Worm (Caenorhabditis elegans) whole organism, L2 larva: ENCODE measurements around the gene pars-1.

Experiments used
- C34F6.9 ChIP-seq: fragments of 150-350 bp; optimal IDR thresholded peaks from 2 replicates; lab custom pipeline; 2014; ENCODE audit warnings: missing biosample characterization, missing genetic modification characterization
- F13H6.1 ChIP-seq: sonication (generic microtip); optimal IDR thresholded peaks from 2 replicates; lab custom pipeline; 2016; ENCODE audit warnings: missing genetic modification characterization, missing compliant biosample characterization
- R02D3.7 ChIP-seq: fragments of 150-350 bp; optimal IDR thresholded peaks from 2 replicates; lab custom pipeline; 2014; ENCODE audit warnings: missing biosample characterization, missing genetic modification characterization
- Y55F3AM.14 ChIP-seq: fragments of 200-800 bp; sonication (Bioruptor generic); optimal IDR thresholded peaks from 2 replicates; lab custom pipeline; 2018; ENCODE audit warnings: mild to moderate bottlenecking, missing genetic modification characterization, missing compliant biosample characterization
- ZK546.5 ChIP-seq: sonication (generic microtip); optimal IDR thresholded peaks from 2 replicates; lab custom pipeline; 2017; ENCODE audit warnings: missing biosample characterization, missing genetic modification characterization
- alr-1 ChIP-seq: fragments of 150-350 bp; optimal IDR thresholded peaks from 2 replicates; lab custom pipeline; 2014; ENCODE audit warnings: missing biosample characterization, missing genetic modification characterization
- aly-2 ChIP-seq: fragments of 150-350 bp; optimal IDR thresholded peaks from 2 replicates; lab custom pipeline; 2014; ENCODE audit warnings: missing biosample characterization, missing genetic modification characterization
- ama-1 ChIP-seq: fragments of 150-350 bp; optimal IDR thresholded peaks from 2 replicates; lab custom pipeline; 2018; ENCODE audit warnings: inconsistent platforms
- blmp-1 ChIP-seq: sonication (generic microtip); optimal IDR thresholded peaks from 2 replicates; lab custom pipeline; 2017; ENCODE audit warnings: missing genetic modification characterization, mild to moderate bottlenecking, missing compliant biosample characterization, antibody characterized with exemption, moderate library complexity; ENCODE audit not compliant: insufficient read depth
- ceh-16 ChIP-seq: fragments of 150-350 bp; optimal IDR thresholded peaks from 2 replicates; lab custom pipeline; 2014; ENCODE audit warnings: missing biosample characterization, missing genetic modification characterization
- ceh-82 ChIP-seq: fragments of 150-350 bp; optimal IDR thresholded peaks from 2 replicates; lab custom pipeline; 2014; ENCODE audit warnings: missing biosample characterization, missing genetic modification characterization
- crh-2 ChIP-seq: sonication (generic microtip); optimal IDR thresholded peaks from 2 replicates; lab custom pipeline; 2017; ENCODE audit warnings: missing biosample characterization, missing genetic modification characterization
- dmd-4 ChIP-seq: sonication (generic microtip); optimal IDR thresholded peaks from 2 replicates; lab custom pipeline; 2017; ENCODE audit warnings: missing biosample characterization, missing genetic modification characterization
- egl-27 ChIP-seq: sonication (generic microtip); optimal IDR thresholded peaks from 3 replicates; lab custom pipeline; 2017; ENCODE audit warnings: missing biosample characterization, missing genetic modification reagents, missing genetic modification characterization
- elt-1 ChIP-seq: fragments of 150-350 bp; optimal IDR thresholded peaks from 2 replicates; lab custom pipeline; 2014; ENCODE audit warnings: missing biosample characterization, missing genetic modification characterization
- elt-3 ChIP-seq: sonication (generic microtip); optimal IDR thresholded peaks from 2 replicates; lab custom pipeline; 2017; ENCODE audit warnings: missing biosample characterization, missing genetic modification characterization
- fos-1 ChIP-seq: fragments of 150-350 bp; optimal IDR thresholded peaks from 2 replicates; lab custom pipeline; 2014; ENCODE audit warnings: missing biosample characterization, missing genetic modification characterization
- gmeb-1 ChIP-seq: fragments of 150-350 bp; optimal IDR thresholded peaks from 2 replicates; lab custom pipeline; 2014; ENCODE audit warnings: missing biosample characterization, missing genetic modification characterization
- lin-11 ChIP-seq: fragments of 150-350 bp; sonication (generic microtip); optimal IDR thresholded peaks from 2 replicates; lab custom pipeline; 2014; ENCODE audit warnings: missing biosample characterization, missing genetic modification characterization, inconsistent platforms, mixed read lengths
- lin-13 ChIP-seq: fragments of 150-350 bp; optimal IDR thresholded peaks from 2 replicates; lab custom pipeline; 2014; ENCODE audit warnings: missing biosample characterization, missing genetic modification reagents, missing genetic modification characterization
- lin-39 ChIP-seq: fragments of 150-350 bp; optimal IDR thresholded peaks from 2 replicates; lab custom pipeline; 2014; ENCODE audit warnings: missing biosample characterization, missing genetic modification reagents, missing genetic modification characterization
- lsy-2 ChIP-seq, 2 experiments: fragments of 150-350 bp in 1 of 2; sonication (generic microtip) in 1 of 2; optimal IDR thresholded peaks; 2 replicates each; lab custom pipeline; 2014 to 2017; ENCODE audit warnings: missing biosample characterization in 2 of 2, missing genetic modification characterization in 2 of 2
- mab-5 ChIP-seq: fragments of 150-350 bp; optimal IDR thresholded peaks from 2 replicates; lab custom pipeline; 2014; ENCODE audit warnings: missing biosample characterization, missing genetic modification characterization
- mbf-1 ChIP-seq: sonication (generic microtip); optimal IDR thresholded peaks from 2 replicates; lab custom pipeline; 2017; ENCODE audit warnings: missing biosample characterization, missing genetic modification characterization
- mdl-1 ChIP-seq, 2 experiments: fragments of 150-350 bp in 1 of 2; sonication (generic microtip) in 1 of 2; optimal IDR thresholded peaks; 2 replicates each; lab custom pipeline; 2017; ENCODE audit warnings: missing biosample characterization in 2 of 2, missing genetic modification characterization in 2 of 2
- nhr-10 ChIP-seq: sonication (generic microtip); optimal IDR thresholded peaks from 2 replicates; lab custom pipeline; 2017; ENCODE audit warnings: missing biosample characterization, missing genetic modification characterization
- nhr-11 ChIP-seq: fragments of 150-350 bp; optimal IDR thresholded peaks from 2 replicates; lab custom pipeline; 2014; ENCODE audit warnings: missing biosample characterization, missing genetic modification characterization
- nhr-12 ChIP-seq: fragments of 150-350 bp; optimal IDR thresholded peaks from 2 replicates; lab custom pipeline; 2014; ENCODE audit warnings: missing biosample characterization, missing genetic modification characterization
- nhr-129 ChIP-seq: fragments of 150-350 bp; optimal IDR thresholded peaks from 2 replicates; lab custom pipeline; 2014; ENCODE audit warnings: missing biosample characterization, missing genetic modification characterization
- nhr-21 ChIP-seq: fragments of 150-350 bp; optimal IDR thresholded peaks from 2 replicates; lab custom pipeline; 2014; ENCODE audit warnings: missing biosample characterization, missing genetic modification characterization
- nhr-23 ChIP-seq: fragments of 150-350 bp; optimal IDR thresholded peaks from 2 replicates; lab custom pipeline; 2014; ENCODE audit warnings: missing biosample characterization, missing genetic modification reagents, missing genetic modification characterization
- nhr-237 ChIP-seq: fragments of 150-350 bp; optimal IDR thresholded peaks from 2 replicates; lab custom pipeline; 2014; ENCODE audit warnings: missing biosample characterization, missing genetic modification characterization
- nhr-25 ChIP-seq: fragments of 150-350 bp; sonication (generic microtip); optimal IDR thresholded peaks from 3 replicates; lab custom pipeline; 2014; ENCODE audit warnings: missing biosample characterization, missing genetic modification characterization
- nhr-6 ChIP-seq: fragments of 150-350 bp; optimal IDR thresholded peaks from 2 replicates; lab custom pipeline; 2014; ENCODE audit warnings: missing biosample characterization, missing genetic modification characterization
- nhr-77 ChIP-seq: fragments of 150-350 bp; optimal IDR thresholded peaks from 2 replicates; lab custom pipeline; 2014; ENCODE audit warnings: missing biosample characterization, missing genetic modification characterization
- peb-1 ChIP-seq: fragments of 150-350 bp; optimal IDR thresholded peaks from 2 replicates; lab custom pipeline; 2014; ENCODE audit warnings: missing biosample characterization, missing genetic modification characterization
- sem-4 ChIP-seq: fragments of 150-350 bp; optimal IDR thresholded peaks from 2 replicates; lab custom pipeline; 2014; ENCODE audit warnings: missing biosample characterization, missing genetic modification reagents, missing genetic modification characterization
- skn-1 ChIP-seq: sonication (generic microtip); optimal IDR thresholded peaks from 2 replicates; lab custom pipeline; 2017; ENCODE audit warnings: missing biosample characterization, missing genetic modification characterization
- sma-3 ChIP-seq: sonication (generic microtip); optimal IDR thresholded peaks from 2 replicates; lab custom pipeline; 2016; ENCODE audit warnings: missing genetic modification reagents, missing genetic modification characterization, missing compliant biosample characterization
- sma-9 ChIP-seq, 2 experiments: fragments of 150-350 bp in 1 of 2; sonication (generic microtip) in 1 of 2; optimal IDR thresholded peaks; 2 replicates each; lab custom pipeline; 2014 to 2016; ENCODE audit warnings: missing genetic modification characterization in 2 of 2, mild to moderate bottlenecking in 1 of 2, missing biosample characterization in 1 of 2, missing compliant biosample characterization in 1 of 2, missing genetic modification reagents in 1 of 2, moderate library complexity in 1 of 2
- snpc-4 ChIP-seq: fragments of 150-350 bp; optimal IDR thresholded peaks from 2 replicates; lab custom pipeline; 2014; ENCODE audit warnings: missing biosample characterization, missing genetic modification characterization
- unc-39 ChIP-seq: fragments of 150-350 bp; optimal IDR thresholded peaks from 2 replicates; lab custom pipeline; 2014; ENCODE audit warnings: missing biosample characterization, missing genetic modification characterization
- unc-55 ChIP-seq: fragments of 150-350 bp; sonication (generic microtip); optimal IDR thresholded peaks from 3 replicates; lab custom pipeline; 2014; ENCODE audit warnings: missing biosample characterization, missing genetic modification reagents, missing genetic modification characterization
- unc-62 ChIP-seq: fragments of 150-350 bp; optimal IDR thresholded peaks from 2 replicates; lab custom pipeline; 2014; ENCODE audit warnings: missing biosample characterization, missing genetic modification reagents, missing genetic modification characterization
- zag-1 ChIP-seq: fragments of 150-350 bp; optimal IDR thresholded peaks from 2 replicates; lab custom pipeline; 2014; ENCODE audit warnings: missing biosample characterization, missing genetic modification characterization
- ztf-1 ChIP-seq: fragments of 200-800 bp; sonication (Bioruptor generic); conservative IDR thresholded peaks from 2 replicates; pipeline ENCODE4 v1.3.6; 2022; ENCODE audit warnings: missing genetic modification characterization, missing compliant biosample characterization
- ztf-11 ChIP-seq: sonication (generic microtip); optimal IDR thresholded peaks from 2 replicates; lab custom pipeline; 2017; ENCODE audit warnings: missing biosample characterization, missing genetic modification characterization
- ztf-4 ChIP-seq: fragments of 150-350 bp; optimal IDR thresholded peaks from 2 replicates; lab custom pipeline; 2014; ENCODE audit warnings: missing biosample characterization, missing genetic modification characterization

pars-1 gene

ce11 chrIII:7238727-7239126 lies at the start of gene pars-1:
pars-1 (plus strand) TSS chrIII:7239027.
- TF ChIP-seq nhr-129 (tag; lab: Kevin White, UChicago) (peak; percentile 22), elt-1 (tag; lab: Kevin White, UChicago) (no peak)

DNA sequence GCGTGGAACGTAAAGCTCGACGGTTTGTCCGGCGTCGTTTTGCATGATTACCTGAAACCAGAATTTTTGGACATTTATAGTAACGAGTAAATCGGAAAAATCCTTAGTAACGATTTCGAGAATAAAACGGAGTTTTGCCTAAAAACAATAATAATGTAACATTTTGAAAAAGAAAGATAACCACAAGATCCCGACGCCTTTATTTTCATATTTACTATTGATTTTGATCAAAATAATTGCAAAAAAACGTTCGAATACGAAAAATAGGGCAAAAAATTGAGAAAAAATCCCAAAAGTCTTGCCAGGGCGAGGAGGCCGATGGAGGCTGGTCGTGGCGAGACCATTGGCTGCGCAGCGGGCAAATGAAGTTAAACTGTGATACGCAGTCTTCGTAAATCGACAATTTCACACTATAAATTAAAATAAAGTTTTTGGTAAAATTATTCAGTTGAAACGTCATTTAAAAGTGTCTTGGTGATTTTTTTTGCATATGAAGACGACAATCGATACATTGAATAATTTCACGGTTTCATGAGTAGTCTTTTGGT lies 49.2 kb upstream of the pars-1 start, which contains the start of gene rps-21:
TSS of gene rps-21 (minus strand) at position 51 of the 548 bp plus-strand sequence.
- TF ChIP-seq ztf-1 (GFP tag; lab: Robert Waterston, UW), result no peak
- peak; percentile 46 for TF ChIP-seq mab-5 (tag; lab: Kevin White, UChicago)
- peak; percentile 73 for TF ChIP-seq egl-27 (tag; lab: Kevin White, UChicago)
- TF ChIP-seq nhr-12 (tag; lab: Kevin White, UChicago), result no peak
- peak; percentile 44 for TF ChIP-seq nhr-6 (tag; lab: Kevin White, UChicago)
- no peak for TF ChIP-seq Y55F3AM.14 (GFP tag; lab: Kevin White, UChicago)
- TF ChIP-seq blmp-1 (tag; lab: Kevin White, UChicago), result peak; percentile 43
- peak; percentile 94 for TF ChIP-seq unc-55 (GFP tag; lab: Kevin White, UChicago)
- no peak for TF ChIP-seq lin-39
- TF ChIP-seq nhr-21 (tag; lab: Kevin White, UChicago), result peak; percentile 57
- peak in 1 of 2 experiments; percentile 17 for TF ChIP-seq mdl-1 (tag; optimal IDR thresholded peaks at IDR 0.05; lab: Kevin White, UChicago)
- peak; percentile 91 for TF ChIP-seq lin-13
- peak; percentile 67 for TF ChIP-seq sma-9 (GFP tag; optimal IDR thresholded peaks at IDR 0.05; lab: Kevin White, UChicago)
- TF ChIP-seq sma-9 (tag; optimal IDR thresholded peaks at IDR 0.05; lab: Kevin White, UChicago), result no peak
- TF ChIP-seq aly-2 (tag; lab: Kevin White, UChicago), result no peak
- TF ChIP-seq skn-1 (tag; lab: Kevin White, UChicago), result no peak
- TF ChIP-seq crh-2 (tag; lab: Kevin White, UChicago), result peak; percentile 79
- TF ChIP-seq elt-1 (tag; lab: Kevin White, UChicago), result no peak
- TF ChIP-seq ama-1 (lab: Kevin White, UChicago), result no peak
- TF ChIP-seq nhr-11, result no peak
- TF ChIP-seq nhr-77 (tag; lab: Kevin White, UChicago), result peak; percentile 46
- no peak for TF ChIP-seq alr-1 (tag; lab: Kevin White, UChicago)
- TF ChIP-seq ztf-11 (tag; lab: Kevin White, UChicago), result no peak
- TF ChIP-seq lsy-2 (tag; optimal IDR thresholded peaks at IDR 0.05; lab: Kevin White, UChicago), result peak; percentile 84 to 93
- TF ChIP-seq C34F6.9 (tag; lab: Kevin White, UChicago), result peak; percentile 87
- TF ChIP-seq ceh-82 (tag; lab: Kevin White, UChicago), result no peak
- peak; percentile 59 for TF ChIP-seq snpc-4 (tag; lab: Kevin White, UChicago)
- peak; percentile 37 for TF ChIP-seq ceh-16 (tag; lab: Kevin White, UChicago)
- TF ChIP-seq R02D3.7 (tag; lab: Kevin White, UChicago), result peak; percentile 85
- TF ChIP-seq sem-4 (tag; lab: Kevin White, UChicago), result peak; percentile 46
- TF ChIP-seq unc-62 (GFP tag; lab: Kevin White, UChicago), result no peak
- no peak for TF ChIP-seq nhr-237 (tag; lab: Kevin White, UChicago)
- TF ChIP-seq lin-11, result peak; percentile 80
- no peak for TF ChIP-seq nhr-10 (tag; lab: Kevin White, UChicago)
- TF ChIP-seq ztf-4 (tag; lab: Kevin White, UChicago), result no peak
- TF ChIP-seq elt-3, result no peak
- no peak for TF ChIP-seq nhr-23 (tag; lab: Kevin White, UChicago)
- TF ChIP-seq peb-1, result no peak
- peak; percentile 74 for TF ChIP-seq ZK546.5 (tag; lab: Kevin White, UChicago)
- TF ChIP-seq mbf-1 (tag; lab: Kevin White, UChicago), result no peak
- TF ChIP-seq dmd-4 (tag; lab: Kevin White, UChicago), result no peak
- TF ChIP-seq nhr-25, result peak; percentile 79
- TF ChIP-seq gmeb-1, result peak; percentile 82
- peak; percentile 38 for TF ChIP-seq zag-1
- TF ChIP-seq fos-1 (tag; lab: Kevin White, UChicago), result peak; percentile 66
- TF ChIP-seq F13H6.1 (tag; lab: Kevin White, UChicago), result peak; percentile 58
- TF ChIP-seq sma-3 (GFP tag; lab: Kevin White, UChicago), result peak; percentile 84
- peak; percentile 70 for TF ChIP-seq nhr-129 (tag; lab: Kevin White, UChicago)
- TF ChIP-seq unc-39 (tag; lab: Kevin White, UChicago), result no peak
